Worm (Caenorhabditis elegans) whole organism, L4 larva: ENCODE data around the gene srg-56.

Source experiments
- D1046.2 ChIP-seq: fragments of 200-800 bp; sonication (Bioruptor generic); IDR thresholded peaks from 2 replicates; pipeline ENCODE4 v1.3.6; 2022; ENCODE audit warnings: missing genetic modification characterization, missing compliant biosample characterization
- F10B5.3 ChIP-seq: sonication (generic microtip); optimal IDR thresholded peaks from 2 replicates; lab custom pipeline; 2016; ENCODE audit warnings: mild to moderate bottlenecking, missing genetic modification characterization, missing compliant biosample characterization
- R02D3.7 ChIP-seq: fragments of 150-350 bp; sonication (generic microtip); optimal IDR thresholded peaks from 3 replicates; lab custom pipeline; 2014; ENCODE audit warnings: missing biosample characterization, missing genetic modification characterization
- T20F7.1 ChIP-seq: fragments of 200-800 bp; sonication (Bioruptor generic); optimal IDR thresholded peaks from 2 replicates; lab custom pipeline; 2018; ENCODE audit warnings: mild to moderate bottlenecking, missing genetic modification characterization, missing compliant biosample characterization
- ZK546.5 ChIP-seq, 2 experiments: sonication (generic microtip); optimal IDR thresholded peaks; 2 replicates each; lab custom pipeline; 2017; ENCODE audit warnings: missing biosample characterization in 2 of 2, missing genetic modification characterization in 2 of 2
- ama-1 ChIP-seq: fragments of 150-350 bp; optimal IDR thresholded peaks from 2 replicates; lab custom pipeline; 2014; ENCODE audit warnings: inconsistent platforms, mixed read lengths
- arid-1 ChIP-seq: fragments of 200-800 bp; sonication (Bioruptor generic); conservative IDR thresholded peaks from 2 replicates; pipeline ENCODE4 v1.3.6; 2022; ENCODE audit warnings: missing genetic modification reagents, missing genetic modification characterization, missing compliant biosample characterization
- ceh-32 ChIP-seq: sonication (generic microtip); optimal IDR thresholded peaks from 2 replicates; lab custom pipeline; 2016; ENCODE audit warnings: mild to moderate bottlenecking, missing genetic modification characterization, missing compliant biosample characterization; ENCODE audit not compliant: poor library complexity
- ceh-82 ChIP-seq: sonication (generic microtip); optimal IDR thresholded peaks from 2 replicates; lab custom pipeline; 2017; ENCODE audit warnings: missing biosample characterization, missing genetic modification characterization
- ces-1 ChIP-seq: fragments of 150-350 bp; sonication (generic microtip); optimal IDR thresholded peaks from 4 replicates; lab custom pipeline; 2014; ENCODE audit warnings: missing biosample characterization, missing genetic modification reagents, missing genetic modification characterization
- ctbp-1 ChIP-seq: fragments of 200-800 bp; sonication (Bioruptor generic); IDR thresholded peaks from 2 replicates; pipeline ENCODE4 v1.3.6; 2022; ENCODE audit warnings: missing genetic modification reagents, missing genetic modification characterization, missing compliant biosample characterization
- daf-16 ChIP-seq, 3 experiments: sonication (generic microtip); optimal IDR thresholded peaks; 2 replicates each; lab custom pipeline; 2016 to 2017; ENCODE audit warnings: missing genetic modification characterization in 3 of 3, missing genetic modification reagents in 3 of 3, mild to moderate bottlenecking in 2 of 3, missing compliant biosample characterization in 2 of 3, missing biosample characterization in 1 of 3, moderate library complexity in 1 of 3
- daf-19 ChIP-seq: fragments of 200-800 bp; sonication (Bioruptor generic); conservative IDR thresholded peaks from 2 replicates; pipeline ENCODE4 v1.3.6; 2022; ENCODE audit warnings: missing genetic modification characterization, missing compliant biosample characterization
- dve-1 ChIP-seq: sonication (generic microtip); optimal IDR thresholded peaks from 2 replicates; lab custom pipeline; 2017; ENCODE audit warnings: antibody characterized with exemption, mild to moderate bottlenecking, missing genetic modification characterization, missing compliant biosample characterization; ENCODE audit not compliant: insufficient read depth
- egl-43 ChIP-seq: fragments of 200-800 bp; sonication (Bioruptor generic); IDR thresholded peaks from 2 replicates; pipeline ENCODE4 v1.3.6; 2022; ENCODE audit warnings: missing genetic modification reagents, missing genetic modification characterization, missing compliant biosample characterization
- hlh-30 ChIP-seq: sonication (generic microtip); optimal IDR thresholded peaks from 2 replicates; lab custom pipeline; 2017; ENCODE audit warnings: antibody characterized with exemption, mild to moderate bottlenecking, missing genetic modification characterization, missing compliant biosample characterization; ENCODE audit not compliant: insufficient read depth
- lim-7 ChIP-seq: fragments of 200-800 bp; sonication (Bioruptor generic); IDR thresholded peaks from 2 replicates; pipeline ENCODE4 v1.3.6; 2022; ENCODE audit warnings: missing genetic modification characterization, missing compliant biosample characterization
- lin-15B ChIP-seq: fragments of 150-350 bp; sonication (generic microtip); optimal IDR thresholded peaks from 3 replicates; lab custom pipeline; 2014; ENCODE audit warnings: missing biosample characterization, missing genetic modification characterization
- lin-29 ChIP-seq: fragments of 200-800 bp; sonication (Bioruptor generic); IDR thresholded peaks from 2 replicates; pipeline ENCODE4 v1.3.6; 2022; ENCODE audit warnings: missing genetic modification reagents, missing genetic modification characterization, missing compliant biosample characterization
- lin-39 ChIP-seq: fragments of 150-350 bp; optimal IDR thresholded peaks from 2 replicates; lab custom pipeline; 2014; ENCODE audit warnings: missing biosample characterization, missing genetic modification reagents, missing genetic modification characterization
- lir-3 ChIP-seq: sonication (generic microtip); optimal IDR thresholded peaks from 2 replicates; lab custom pipeline; 2016; ENCODE audit warnings: mild to moderate bottlenecking, missing genetic modification characterization, missing compliant biosample characterization
- madf-5 ChIP-seq, 2 experiments: fragments of 200-800 bp; sonication (Bioruptor generic); IDR thresholded peaks; 2 replicates each; pipeline ENCODE4 v1.3.6; 2022; ENCODE audit warnings: missing compliant biosample characterization in 2 of 2, missing genetic modification characterization in 2 of 2
- mes-2 ChIP-seq: sonication (generic microtip); optimal IDR thresholded peaks from 2 replicates; lab custom pipeline; 2016; ENCODE audit warnings: missing genotype, mild to moderate bottlenecking, missing genetic modification characterization, missing compliant biosample characterization; ENCODE audit not compliant: poor library complexity, severe bottlenecking
- nhr-102 ChIP-seq: sonication (generic microtip); optimal IDR thresholded peaks from 2 replicates; lab custom pipeline; 2016; ENCODE audit warnings: mild to moderate bottlenecking, missing genetic modification characterization, moderate library complexity, missing compliant biosample characterization
- nhr-11 ChIP-seq: fragments of 150-350 bp; optimal IDR thresholded peaks from 2 replicates; lab custom pipeline; 2014; ENCODE audit warnings: missing biosample characterization, missing genetic modification characterization
- nhr-28 ChIP-seq: fragments of 150-350 bp; optimal IDR thresholded peaks from 2 replicates; lab custom pipeline; 2014; ENCODE audit warnings: missing biosample characterization, missing genetic modification characterization
- nhr-41 ChIP-seq: fragments of 200-800 bp; sonication (Bioruptor generic); IDR thresholded peaks from 2 replicates; pipeline ENCODE4 v1.3.6; 2022; ENCODE audit warnings: missing genetic modification reagents, missing genetic modification characterization, missing compliant biosample characterization
- nhr-48 ChIP-seq: sonication (generic microtip); optimal IDR thresholded peaks from 2 replicates; lab custom pipeline; 2016; ENCODE audit warnings: mild to moderate bottlenecking, missing genetic modification characterization, missing compliant biosample characterization
- nhr-6 ChIP-seq: fragments of 150-350 bp; optimal IDR thresholded peaks from 2 replicates; lab custom pipeline; 2014; ENCODE audit warnings: missing biosample characterization, missing genetic modification characterization
- nhr-76 ChIP-seq: fragments of 150-350 bp; optimal IDR thresholded peaks from 2 replicates; lab custom pipeline; 2014; ENCODE audit warnings: missing biosample characterization, missing genetic modification characterization
- nhr-77 ChIP-seq: fragments of 150-350 bp; optimal IDR thresholded peaks from 2 replicates; lab custom pipeline; 2014; ENCODE audit warnings: missing biosample characterization, missing genetic modification characterization
- pqm-1 ChIP-seq: sonication (generic microtip); optimal IDR thresholded peaks from 2 replicates; lab custom pipeline; 2017; ENCODE audit warnings: missing biosample characterization, missing genetic modification characterization
- rbr-2 ChIP-seq: sonication (generic microtip); optimal IDR thresholded peaks from 2 replicates; lab custom pipeline; 2016; ENCODE audit warnings: missing genotype, missing genetic modification characterization, missing compliant biosample characterization
- set-16 ChIP-seq: fragments of 200-800 bp; sonication (Bioruptor generic); IDR thresholded peaks from 2 replicates; pipeline ENCODE4 v1.3.6; 2022; ENCODE audit warnings: missing genetic modification reagents, missing genetic modification characterization, missing compliant biosample characterization
- skn-1 ChIP-seq: fragments of 150-350 bp; optimal IDR thresholded peaks from 2 replicates; lab custom pipeline; 2014; ENCODE audit warnings: missing biosample characterization, missing genetic modification characterization
- snpc-1.2 ChIP-seq: fragments of 200-800 bp; sonication (Bioruptor generic); IDR thresholded peaks from 2 replicates; pipeline ENCODE4 v1.3.6; 2022; ENCODE audit warnings: missing genetic modification reagents, missing genetic modification characterization, missing compliant biosample characterization
- spr-3 ChIP-seq: fragments of 200-800 bp; sonication (Bioruptor generic); optimal IDR thresholded peaks from 2 replicates; lab custom pipeline; 2018; ENCODE audit warnings: mild to moderate bottlenecking, missing genetic modification characterization, missing compliant biosample characterization
- tag-97 ChIP-seq: fragments of 200-800 bp; sonication (Bioruptor generic); IDR thresholded peaks from 2 replicates; pipeline ENCODE4 v1.3.6; 2022; ENCODE audit warnings: missing genetic modification characterization, missing compliant biosample characterization
- unc-130 ChIP-seq: sonication (generic microtip); optimal IDR thresholded peaks from 2 replicates; lab custom pipeline; 2016; ENCODE audit warnings: missing genetic modification reagents, missing genetic modification characterization, missing compliant biosample characterization
- zfp-2 ChIP-seq: sonication (generic microtip); optimal IDR thresholded peaks from 2 replicates; lab custom pipeline; 2016; ENCODE audit warnings: mild to moderate bottlenecking, missing genetic modification characterization, missing compliant biosample characterization
- zfp-3 ChIP-seq: fragments of 200-800 bp; sonication (Bioruptor generic); conservative IDR thresholded peaks from 2 replicates; pipeline ENCODE4 v1.3.6; 2022; ENCODE audit warnings: missing genetic modification reagents, missing genetic modification characterization, missing compliant biosample characterization
- zip-2 ChIP-seq: fragments of 150-350 bp; optimal IDR thresholded peaks from 2 replicates; lab custom pipeline; 2014; ENCODE audit warnings: missing biosample characterization, missing genetic modification characterization

Gene srg-56

ce11 chrV:2765052-2765451 is 27.0 kb upstream of the srg-56 start, which contains the start of gene dhs-14 (continued):
- TF ChIP-seq dve-1 (tag; lab: Kevin White, UChicago) (no peak), ceh-32 (tag; lab: Kevin White, UChicago) (no peak), set-16 (GFP tag; lab: Robert Waterston, UW) (no peak), ceh-82 (tag; lab: Kevin White, UChicago) (no peak), R02D3.7 (tag; lab: Kevin White, UChicago) (no peak), lim-7 (GFP tag; lab: Robert Waterston, UW) (no peak), nhr-48 (tag; lab: Kevin White, UChicago) (no peak), daf-16 (GFP tag; optimal IDR thresholded peaks at IDR 0.05; lab: Kevin White, UChicago) (no peak), daf-16 (tag; optimal IDR thresholded peaks at IDR 0.05; lab: Kevin White, UChicago) (peak; percentile 76), T20F7.1 (GFP tag; lab: Kevin White, UChicago) (no peak), tag-97 (GFP tag; lab: Robert Waterston, UW) (no peak), nhr-77 (peak; percentile 81), hlh-30 (no peak), ces-1 (GFP tag; lab: Kevin White, UChicago) (no peak), nhr-76 (no peak), F10B5.3 (no peak), nhr-11 (no peak), zfp-3 (GFP tag; lab: Robert Waterston, UW) (no peak), snpc-1.2 (GFP tag; lab: Robert Waterston, UW) (no peak), madf-5 (GFP tag; IDR thresholded peaks at IDR 0.05; lab: Robert Waterston, UW) (no peak), nhr-6 (no peak), nhr-41 (GFP tag; lab: Robert Waterston, UW) (no peak), skn-1 (tag; lab: Kevin White, UChicago) (no peak), nhr-102 (no peak), spr-3 (no peak)

ce11 chrV:2763105-2763504 is 25.0 kb upstream of the srg-56 start, which contains the start of gene R05D8.7:
R05D8.7 (minus strand) TSS chrV:2763208.
- peak; percentile 54 for TF ChIP-seq nhr-28 (tag; lab: Kevin White, UChicago)
- TF ChIP-seq mes-2, result no peak

- TF ChIP-seq zfp-2, result no peak
- TF ChIP-seq tag-97 (GFP tag; lab: Robert Waterston, UW), result no peak
- no peak for TF ChIP-seq ZK546.5 (tag; optimal IDR thresholded peaks at IDR 0.05; lab: Kevin White, UChicago)
- peak; percentile 66 for TF ChIP-seq set-16 (GFP tag; lab: Robert Waterston, UW)
Observed at ce11 chrV:2761470-2761869, 23.4 kb upstream of the srg-56 start.

ce11 chrV:2759456-2759855 is 21.4 kb upstream of the srg-56 start, which contains the start of gene srg-58:
srg-58 (minus strand) TSS chrV:2759556.
- TF ChIP-seq zip-2 (tag; lab: Kevin White, UChicago) (no peak), lir-3 (tag; lab: Kevin White, UChicago) (no peak), lin-29 (GFP tag; lab: Robert Waterston, UW) (no peak), ama-1 (no peak), daf-19 (GFP tag; lab: Robert Waterston, UW) (no peak), lin-15B (tag; lab: Kevin White, UChicago) (no peak), T20F7.1 (GFP tag; lab: Kevin White, UChicago) (no peak), dve-1 (tag; lab: Kevin White, UChicago) (no peak), egl-43 (GFP tag; lab: Robert Waterston, UW) (no peak), ctbp-1 (GFP tag; lab: Robert Waterston, UW) (no peak), arid-1 (GFP tag; lab: Robert Waterston, UW) (no peak), rbr-2 (tag; lab: Kevin White, UChicago) (no peak), unc-130 (GFP tag; lab: Kevin White, UChicago) (no peak), pqm-1 (tag; lab: Kevin White, UChicago) (no peak), D1046.2 (GFP tag; lab: Robert Waterston, UW) (no peak), lin-39 (tag; lab: Kevin White, UChicago) (no peak), nhr-76 (no peak), nhr-77 (no peak)
